Worm (Caenorhabditis elegans): ENCODE results near the gene hyl-2.

The hyl-2 gene

ce11 chrX:4662293-4662825, 36.9 kb downstream of the hyl-2 start:
- TF ChIP-seq ham-2 (GFP tag; optimal IDR thresholded peaks at IDR 0.05) (peak; percentile 46), ceh-43 (GFP tag; optimal IDR thresholded peaks at IDR 0.05) (no peak), nhr-237 (tag; optimal IDR thresholded peaks at IDR 0.05) (peak; percentile 36), pha-4 (tag; optimal IDR thresholded peaks at IDR 0.05) (peak; percentile 62), mep-1 (tag; optimal IDR thresholded peaks at IDR 0.05) (peak; percentile 21), unc-120 (tag; optimal IDR thresholded peaks at IDR 0.05; ENCODE audit: poor library complexity, severe bottlenecking) (peak; percentile 51), unc-62 (GFP tag; optimal IDR thresholded peaks at IDR 0.05) (peak; percentile 12), blmp-1 (tag; optimal IDR thresholded peaks at IDR 0.05) (peak; percentile 64), elt-3 (tag; optimal IDR thresholded peaks at IDR 0.05) (peak; percentile 67), lin-13 (tag; optimal IDR thresholded peaks at IDR 0.05) (no peak)

ce11 chrX:4660268-4660880, 38.9 kb downstream of the hyl-2 start, which contains the start of gene nhr-45:
Gene nhr-45 (minus strand): TSS chrX:4660318.
- TF ChIP-seq blmp-1 (tag; optimal IDR thresholded peaks at IDR 0.05) (no peak), nhr-237 (tag; optimal IDR thresholded peaks at IDR 0.05) (no peak), sem-2 (GFP tag; optimal IDR thresholded peaks at IDR 0.05) (no peak), tbx-8 (GFP tag; optimal IDR thresholded peaks at IDR 0.05) (no peak), zip-8 (tag; optimal IDR thresholded peaks at IDR 0.05) (no peak), cnd-1 (tag; optimal IDR thresholded peaks at IDR 0.05) (no peak), sptf-1 (tag; optimal IDR thresholded peaks at IDR 0.05) (no peak), ceh-83 (GFP tag; optimal IDR thresholded peaks at IDR 0.05) (no peak), elt-1 (tag; optimal IDR thresholded peaks at IDR 0.05; ENCODE audit: borderline replicate concordance, insufficient read depth) (no peak), ceh-39 (tag; optimal IDR thresholded peaks at IDR 0.05) (no peak), mls-2 (tag; optimal IDR thresholded peaks at IDR 0.05) (no peak), hlh-1 (tag; optimal IDR thresholded peaks at IDR 0.05) (no peak), drap-1 (GFP tag; optimal IDR thresholded peaks at IDR 0.05) (no peak), bed-3 (GFP tag; optimal IDR thresholded peaks at IDR 0.05) (no peak), mep-1 (tag; optimal IDR thresholded peaks at IDR 0.05) (no peak), flh-1 (GFP tag; optimal IDR thresholded peaks at IDR 0.05) (no peak), lin-13 (tag; optimal IDR thresholded peaks at IDR 0.05) (no peak), lsy-2 (tag; optimal IDR thresholded peaks at IDR 0.05) (no peak)

- no peak for TF ChIP-seq ceh-43 (GFP tag; optimal IDR thresholded peaks at IDR 0.05)
- TF ChIP-seq lsy-2 (tag; optimal IDR thresholded peaks at IDR 0.05), result no peak
- no peak for TF ChIP-seq nhr-237 (tag; optimal IDR thresholded peaks at IDR 0.05)
- TF ChIP-seq ceh-39 (tag; optimal IDR thresholded peaks at IDR 0.05), result no peak
- no peak for TF ChIP-seq elt-1 (tag; optimal IDR thresholded peaks at IDR 0.05; ENCODE audit: borderline replicate concordance, insufficient read depth)
- TF ChIP-seq ces-1 (GFP tag; optimal IDR thresholded peaks at IDR 0.05), result no peak
- TF ChIP-seq cnd-1 (tag; optimal IDR thresholded peaks at IDR 0.05), result no peak
- no peak for TF ChIP-seq blmp-1 (tag; optimal IDR thresholded peaks at IDR 0.05)
- TF ChIP-seq ztf-11 (tag; optimal IDR thresholded peaks at IDR 0.05), result no peak
- TF ChIP-seq zip-8 (tag; optimal IDR thresholded peaks at IDR 0.05), result no peak
- no peak for TF ChIP-seq M03D4.4 (tag; optimal IDR thresholded peaks at IDR 0.05)
- TF ChIP-seq sem-2 (GFP tag; optimal IDR thresholded peaks at IDR 0.05), result no peak
- no peak for TF ChIP-seq drap-1 (GFP tag; optimal IDR thresholded peaks at IDR 0.05)
- no peak for TF ChIP-seq bed-3 (GFP tag; optimal IDR thresholded peaks at IDR 0.05)
- TF ChIP-seq nhr-12 (tag; optimal IDR thresholded peaks at IDR 0.05), result no peak
- TF ChIP-seq ham-2 (GFP tag; optimal IDR thresholded peaks at IDR 0.05), result no peak
- no peak for TF ChIP-seq tbx-8 (GFP tag; optimal IDR thresholded peaks at IDR 0.05)
- no peak for TF ChIP-seq mab-5 (tag; optimal IDR thresholded peaks at IDR 0.05)
- no peak for TF ChIP-seq pha-4 (tag; optimal IDR thresholded peaks at IDR 0.05)
- no peak for TF ChIP-seq lin-13 (tag; optimal IDR thresholded peaks at IDR 0.05)
These were observed 40.6 kb downstream of the hyl-2 start for ce11 chrX:4658706-4659105.

ce11 chrX:4658303-4658702, 41.0 kb downstream of the hyl-2 start:
- TF ChIP-seq mep-1 (tag; optimal IDR thresholded peaks at IDR 0.05) (no peak), bed-3 (GFP tag; optimal IDR thresholded peaks at IDR 0.05) (no peak), blmp-1 (tag; optimal IDR thresholded peaks at IDR 0.05) (no peak), lin-13 (tag; optimal IDR thresholded peaks at IDR 0.05) (no peak), ztf-11 (tag; optimal IDR thresholded peaks at IDR 0.05) (no peak), zip-8 (tag; optimal IDR thresholded peaks at IDR 0.05) (no peak), tbx-8 (GFP tag; optimal IDR thresholded peaks at IDR 0.05) (no peak), nhr-76 (tag; optimal IDR thresholded peaks at IDR 0.05) (no peak)
